Worm (Caenorhabditis elegans) whole organism, mixed stage, embryonic: ENCODE measurements around the gene gpa-13.

Experiments used
- M03D4.4 ChIP-seq: sonication (generic microtip); optimal IDR thresholded peaks from 2 replicates; lab custom pipeline; 2017; ENCODE audit warnings: mild to moderate bottlenecking, missing genetic modification characterization, missing compliant biosample characterization
- blmp-1 ChIP-seq: fragments of 150-350 bp; optimal IDR thresholded peaks from 2 replicates; lab custom pipeline; 2014; ENCODE audit warnings: missing biosample characterization, missing genetic modification characterization
- ceh-39 ChIP-seq: fragments of 150-350 bp; optimal IDR thresholded peaks from 2 replicates; lab custom pipeline; 2014; ENCODE audit warnings: missing biosample characterization, missing genetic modification characterization
- ceh-43 ChIP-seq: fragments of 200-800 bp; sonication (Bioruptor generic); optimal IDR thresholded peaks from 2 replicates; lab custom pipeline; 2018; ENCODE audit warnings: mild to moderate bottlenecking, missing genetic modification characterization, moderate library complexity, missing compliant biosample characterization
- ceh-83 ChIP-seq: fragments of 200-800 bp; sonication (Bioruptor generic); optimal IDR thresholded peaks from 2 replicates; lab custom pipeline; 2018; ENCODE audit warnings: mild to moderate bottlenecking, missing genetic modification characterization, missing compliant biosample characterization
- ces-1 ChIP-seq: fragments of 150-350 bp; optimal IDR thresholded peaks from 2 replicates; lab custom pipeline; 2014; ENCODE audit warnings: missing biosample characterization, missing genetic modification reagents, missing genetic modification characterization
- cnd-1 ChIP-seq: fragments of 200-800 bp; sonication (Bioruptor generic); optimal IDR thresholded peaks from 2 replicates; lab custom pipeline; 2018; ENCODE audit warnings: mild to moderate bottlenecking, missing genetic modification characterization, missing compliant biosample characterization
- drap-1 ChIP-seq: fragments of 200-800 bp; sonication (Bioruptor generic); optimal IDR thresholded peaks from 3 replicates; lab custom pipeline; 2018; ENCODE audit warnings: mild to moderate bottlenecking, missing genetic modification characterization, missing compliant biosample characterization
- elt-1 ChIP-seq: sonication (generic microtip); optimal IDR thresholded peaks from 2 replicates; lab custom pipeline; 2017; ENCODE audit warnings: missing genetic modification characterization, mild to moderate bottlenecking, missing compliant biosample characterization, antibody characterized with exemption, moderate library complexity, borderline replicate concordance; ENCODE audit not compliant: insufficient read depth
- elt-3 ChIP-seq: fragments of 150-350 bp; optimal IDR thresholded peaks from 2 replicates; lab custom pipeline; 2014; ENCODE audit warnings: missing biosample characterization, missing genetic modification characterization
- flh-1 ChIP-seq: fragments of 200-800 bp; sonication (Bioruptor generic); optimal IDR thresholded peaks from 2 replicates; lab custom pipeline; 2018; ENCODE audit warnings: mild to moderate bottlenecking, missing genetic modification characterization, moderate library complexity, missing compliant biosample characterization
- ham-2 ChIP-seq: fragments of 200-800 bp; sonication (Bioruptor generic); optimal IDR thresholded peaks from 2 replicates; lab custom pipeline; 2018; ENCODE audit warnings: mild to moderate bottlenecking, missing genetic modification characterization, missing compliant biosample characterization
- hlh-1 ChIP-seq: fragments of 150-350 bp; optimal IDR thresholded peaks from 2 replicates; lab custom pipeline; 2014; ENCODE audit warnings: missing biosample characterization, missing genetic modification reagents, missing genetic modification characterization
- lin-13 ChIP-seq: fragments of 150-350 bp; optimal IDR thresholded peaks from 2 replicates; lab custom pipeline; 2014; ENCODE audit warnings: missing biosample characterization, missing genetic modification characterization
- lin-32 ChIP-seq: fragments of 200-800 bp; sonication (Bioruptor generic); optimal IDR thresholded peaks from 2 replicates; lab custom pipeline; 2018; ENCODE audit warnings: mild to moderate bottlenecking, missing genetic modification characterization, missing compliant biosample characterization
- lsy-2 ChIP-seq: fragments of 150-350 bp; optimal IDR thresholded peaks from 2 replicates; lab custom pipeline; 2014; ENCODE audit warnings: missing biosample characterization, missing genetic modification characterization
- mab-5 ChIP-seq: fragments of 150-350 bp; optimal IDR thresholded peaks from 2 replicates; lab custom pipeline; 2014; ENCODE audit warnings: missing biosample characterization, missing genetic modification characterization
- mep-1 ChIP-seq: fragments of 150-350 bp; optimal IDR thresholded peaks from 2 replicates; lab custom pipeline; 2017; ENCODE audit warnings: missing biosample characterization, missing genetic modification reagents, missing genetic modification characterization, inconsistent platforms
- mls-2 ChIP-seq: sonication (generic microtip); optimal IDR thresholded peaks from 2 replicates; lab custom pipeline; 2016; ENCODE audit warnings: mild to moderate bottlenecking, missing genetic modification characterization, moderate library complexity, missing compliant biosample characterization
- nhr-12 ChIP-seq: fragments of 150-350 bp; optimal IDR thresholded peaks from 2 replicates; lab custom pipeline; 2014; ENCODE audit warnings: missing biosample characterization, missing genetic modification characterization
- nhr-2 ChIP-seq: fragments of 150-350 bp; optimal IDR thresholded peaks from 2 replicates; lab custom pipeline; 2014; ENCODE audit warnings: missing biosample characterization, missing genetic modification characterization
- nhr-237 ChIP-seq: fragments of 150-350 bp; optimal IDR thresholded peaks from 2 replicates; lab custom pipeline; 2014; ENCODE audit warnings: missing biosample characterization, missing genetic modification characterization
- nhr-28 ChIP-seq: fragments of 150-350 bp; optimal IDR thresholded peaks from 2 replicates; lab custom pipeline; 2014; ENCODE audit warnings: missing biosample characterization, missing genetic modification characterization
- nhr-76 ChIP-seq: sonication (generic microtip); optimal IDR thresholded peaks from 2 replicates; lab custom pipeline; 2017; ENCODE audit warnings: missing biosample characterization, missing genetic modification characterization
- pha-4 ChIP-seq: fragments of 150-350 bp; optimal IDR thresholded peaks from 2 replicates; lab custom pipeline; 2018; ENCODE audit warnings: missing biosample characterization, missing genetic modification reagents, missing genetic modification characterization
- sem-2 ChIP-seq: fragments of 200-800 bp; sonication (Bioruptor generic); optimal IDR thresholded peaks from 2 replicates; lab custom pipeline; 2018; ENCODE audit warnings: mild to moderate bottlenecking, missing genetic modification characterization, missing compliant biosample characterization
- snpc-4 ChIP-seq: fragments of 150-350 bp; optimal IDR thresholded peaks from 2 replicates; lab custom pipeline; 2014; ENCODE audit warnings: missing biosample characterization, missing genetic modification characterization
- sptf-1 ChIP-seq: sonication (generic microtip); optimal IDR thresholded peaks from 2 replicates; lab custom pipeline; 2017; ENCODE audit warnings: mild to moderate bottlenecking, missing genetic modification characterization, moderate library complexity, missing compliant biosample characterization
- tbx-8 ChIP-seq: fragments of 200-800 bp; sonication (Bioruptor generic); optimal IDR thresholded peaks from 2 replicates; lab custom pipeline; 2018; ENCODE audit warnings: mild to moderate bottlenecking, missing genetic modification characterization, moderate library complexity, missing compliant biosample characterization
- unc-120 ChIP-seq: sonication (generic microtip); optimal IDR thresholded peaks from 2 replicates; lab custom pipeline; 2017; ENCODE audit warnings: missing genetic modification characterization, missing compliant biosample characterization; ENCODE audit not compliant: poor library complexity, severe bottlenecking
- unc-39 ChIP-seq: fragments of 150-350 bp; optimal IDR thresholded peaks from 2 replicates; lab custom pipeline; 2014; ENCODE audit warnings: missing biosample characterization, missing genetic modification characterization
- unc-62 ChIP-seq: fragments of 150-350 bp; optimal IDR thresholded peaks from 2 replicates; lab custom pipeline; 2014; ENCODE audit warnings: missing biosample characterization, missing genetic modification reagents, missing genetic modification characterization
- zip-8 ChIP-seq: fragments of 150-350 bp; optimal IDR thresholded peaks from 2 replicates; lab custom pipeline; 2014; ENCODE audit warnings: missing biosample characterization, missing genetic modification characterization
- ztf-11 ChIP-seq: fragments of 150-350 bp; optimal IDR thresholded peaks from 2 replicates; lab custom pipeline; 2014; ENCODE audit warnings: missing biosample characterization, missing genetic modification characterization

The gpa-13 gene

DNA sequence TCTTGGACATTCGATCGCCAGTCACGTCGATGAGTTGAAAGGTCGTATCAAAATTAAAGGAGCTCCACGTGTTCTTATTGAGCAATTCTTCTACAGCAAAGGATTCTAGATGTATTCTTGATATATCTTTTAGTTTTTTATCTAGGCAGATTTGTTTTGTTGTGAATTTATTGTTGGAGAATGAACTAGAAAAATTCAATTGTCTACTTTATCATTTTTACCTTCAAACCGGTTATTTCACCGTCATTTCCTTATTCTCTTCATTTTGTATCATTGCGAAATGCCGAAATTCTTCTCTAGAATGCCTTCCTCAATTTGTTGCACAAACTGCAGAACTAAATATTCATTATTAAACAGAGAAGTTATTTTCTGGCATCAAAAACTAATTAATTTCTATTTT, 25.5 kb downstream of the gpa-13 start, which contains the start of gene R11D1.10:
Gene R11D1.10, plus strand, starts transcription at position 301 of the 400 bp plus-strand sequence.
- TF ChIP-seq sptf-1 (tag; lab: Kevin White, UChicago) (no peak), nhr-12 (tag; lab: Kevin White, UChicago) (no peak), nhr-2 (tag; lab: Kevin White, UChicago) (no peak), unc-62 (GFP tag; lab: Kevin White, UChicago) (no peak), tbx-8 (GFP tag; lab: Kevin White, UChicago) (no peak), lin-13 (no peak), cnd-1 (tag; lab: Kevin White, UChicago) (no peak), flh-1 (GFP tag; lab: Kevin White, UChicago) (no peak), mab-5 (tag; lab: Kevin White, UChicago) (no peak), nhr-237 (no peak), drap-1 (GFP tag; lab: Kevin White, UChicago) (no peak), ceh-39 (no peak), pha-4 (tag; lab: Kevin White, UChicago) (no peak), M03D4.4 (tag; lab: Kevin White, UChicago) (no peak), ces-1 (GFP tag; lab: Kevin White, UChicago) (no peak), lsy-2 (tag; lab: Kevin White, UChicago) (no peak), lin-32 (GFP tag; lab: Kevin White, UChicago) (no peak), snpc-4 (tag; lab: Kevin White, UChicago) (no peak), elt-3 (no peak)

DNA sequence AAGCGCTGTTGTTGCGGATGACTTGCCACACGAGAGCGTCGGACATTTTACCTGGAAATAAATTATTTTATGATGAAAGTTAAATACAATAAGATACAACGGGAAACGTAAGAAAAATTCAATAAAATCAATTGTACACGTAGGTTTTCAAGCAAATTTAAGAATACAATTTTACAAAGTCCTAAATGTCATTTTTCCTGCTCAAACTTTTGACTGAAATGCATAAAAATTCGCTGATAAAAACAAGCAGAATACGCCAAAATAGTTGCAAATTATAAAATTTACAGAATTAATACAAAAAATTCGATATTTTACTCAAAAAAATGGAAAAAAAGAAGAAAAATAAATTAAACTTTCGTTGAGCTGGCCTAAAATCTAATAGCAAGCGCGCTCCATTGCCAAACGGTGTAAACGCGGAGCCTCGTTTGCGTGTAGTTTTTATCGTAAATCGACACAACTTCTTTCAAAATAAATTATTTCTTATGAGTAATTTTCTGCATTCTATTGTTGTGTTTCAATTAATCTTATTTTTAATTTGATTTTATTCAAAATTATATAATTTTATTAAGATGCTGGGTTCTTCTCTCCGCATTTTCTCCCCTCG, 26.6 kb downstream of the gpa-13 start, which contains the start of the genes rpl-28 and mrpl-49:
Gene rpl-28, minus strand, starts transcription at position 51 of the 604 bp plus-strand sequence.
Gene mrpl-49, plus strand, starts transcription at position 570 of the 604 bp plus-strand sequence.
- TF ChIP-seq ceh-39: peak; percentile 75
- peak; percentile 34 for TF ChIP-seq mab-5 (tag; lab: Kevin White, UChicago)
- TF ChIP-seq blmp-1 (tag; lab: Kevin White, UChicago): no peak
- peak; percentile 16 for TF ChIP-seq unc-62 (GFP tag; lab: Kevin White, UChicago)
- TF ChIP-seq lin-13: peak; percentile 86
- TF ChIP-seq ces-1 (GFP tag; lab: Kevin White, UChicago): peak; percentile 81
- TF ChIP-seq elt-1: no peak
- peak; percentile 89 for TF ChIP-seq nhr-237
- peak; percentile 87 for TF ChIP-seq lsy-2 (tag; lab: Kevin White, UChicago)
- TF ChIP-seq ceh-83 (GFP tag; lab: Kevin White, UChicago): no peak
- peak; percentile 53 for TF ChIP-seq hlh-1 (tag; lab: Kevin White, UChicago)
- peak; percentile 77 for TF ChIP-seq mep-1
- TF ChIP-seq flh-1 (GFP tag; lab: Kevin White, UChicago): no peak
- no peak for TF ChIP-seq zip-8 (tag; lab: Kevin White, UChicago)
- no peak for TF ChIP-seq tbx-8 (GFP tag; lab: Kevin White, UChicago)
- peak; percentile 77 for TF ChIP-seq pha-4 (tag; lab: Kevin White, UChicago)
- peak; percentile 28 for TF ChIP-seq cnd-1 (tag; lab: Kevin White, UChicago)
- peak; percentile 53 for TF ChIP-seq nhr-2 (tag; lab: Kevin White, UChicago)
- TF ChIP-seq, all 35 proteins: peak for 12

DNA sequence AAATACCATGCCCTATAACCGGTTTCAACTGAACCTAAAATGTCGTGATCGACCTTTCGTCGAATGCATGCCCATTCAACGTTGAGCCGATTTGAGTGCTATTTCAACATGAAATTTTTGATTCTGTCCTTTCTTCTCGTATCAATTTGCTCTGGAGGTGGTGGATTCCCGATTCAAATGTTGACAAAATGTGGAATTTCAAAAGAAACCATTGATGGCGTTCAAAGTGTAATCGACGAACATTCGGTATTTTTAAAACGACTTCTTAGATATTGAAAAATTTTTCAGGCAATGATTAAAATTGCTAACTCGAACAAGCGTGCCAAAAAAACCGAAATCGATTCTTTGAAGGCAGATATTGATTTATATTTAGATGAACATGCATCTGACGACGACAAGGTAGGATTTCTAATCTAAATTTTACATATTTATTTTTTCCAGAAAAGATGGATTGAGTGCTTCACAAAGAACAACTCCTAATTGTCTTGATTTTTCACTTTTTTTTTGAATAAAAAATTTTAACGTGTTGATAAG, 27.6 kb downstream of the gpa-13 start, which contains the start of gene R11D1.13:
Gene R11D1.13, plus strand, starts transcription at position 51 of the 534 bp plus-strand sequence.
- TF ChIP-seq ham-2 (GFP tag; lab: Kevin White, UChicago) (no peak), nhr-237 (no peak), mls-2 (tag; lab: Kevin White, UChicago) (no peak), sem-2 (no peak), hlh-1 (tag; lab: Kevin White, UChicago) (no peak), snpc-4 (tag; lab: Kevin White, UChicago) (no peak), ces-1 (GFP tag; lab: Kevin White, UChicago) (no peak), blmp-1 (tag; lab: Kevin White, UChicago) (no peak), nhr-12 (tag; lab: Kevin White, UChicago) (no peak)

DNA sequence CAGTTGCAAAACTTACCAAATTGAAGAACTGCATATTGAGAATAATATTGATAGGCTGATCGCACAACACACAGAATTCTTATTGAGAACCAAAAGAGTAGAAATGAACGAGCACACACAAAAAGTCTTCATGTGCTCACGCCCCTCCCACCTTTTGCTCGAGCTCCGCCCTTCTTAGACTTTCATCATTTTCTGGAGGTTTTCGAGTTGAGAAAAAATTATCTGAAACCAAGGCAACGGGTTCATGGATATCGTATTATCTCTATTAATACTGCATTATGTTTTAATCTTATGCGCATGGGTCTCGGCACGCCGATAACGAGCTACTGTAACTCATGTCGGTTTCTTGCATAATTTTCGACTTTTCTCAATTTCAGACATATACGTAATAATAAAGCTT, 28.8 kb downstream of the gpa-13 start, which contains the start of gene R11D1.12:
Gene R11D1.12, minus strand, starts transcription at position 101 of the 400 bp plus-strand sequence.
- TF ChIP-seq unc-39 (tag; lab: Kevin White, UChicago): no peak

DNA sequence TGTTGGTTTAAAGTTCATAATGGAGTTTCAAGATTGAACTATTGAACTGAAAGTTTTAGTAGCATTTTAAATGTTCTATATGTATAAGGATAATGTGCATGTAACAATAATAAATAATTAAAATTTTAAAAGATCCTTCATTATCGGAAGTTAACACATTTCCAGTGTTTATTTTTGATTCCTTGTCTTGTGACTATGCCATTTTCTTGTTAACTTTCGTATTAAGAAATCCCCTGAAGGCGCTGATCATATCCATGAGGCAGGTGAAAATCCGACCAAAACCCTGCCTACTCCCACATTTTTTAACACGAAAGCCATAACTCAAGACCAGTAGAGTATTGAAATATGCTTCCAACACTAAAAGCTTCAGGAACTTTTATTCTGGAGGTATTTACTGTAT, 35.0 kb downstream of the gpa-13 start, which contains the start of gene R11D1.7:
Gene R11D1.7, plus strand, starts transcription at position 301 of the 400 bp plus-strand sequence.
- TF ChIP-seq mls-2 (tag; lab: Kevin White, UChicago): no peak
- TF ChIP-seq pha-4 (tag; lab: Kevin White, UChicago): no peak
- TF ChIP-seq lin-13: no peak
- no peak for TF ChIP-seq mab-5 (tag; lab: Kevin White, UChicago)
- no peak for TF ChIP-seq ztf-11 (tag; lab: Kevin White, UChicago)
- TF ChIP-seq unc-120 (tag; lab: Kevin White, UChicago): no peak
- no peak for TF ChIP-seq M03D4.4 (tag; lab: Kevin White, UChicago)
- TF ChIP-seq elt-3: no peak
- TF ChIP-seq sptf-1 (tag; lab: Kevin White, UChicago): no peak
- TF ChIP-seq nhr-76 (tag; lab: Kevin White, UChicago): no peak
- TF ChIP-seq ceh-43: no peak
- TF ChIP-seq nhr-237: no peak
- no peak for TF ChIP-seq elt-1
- TF ChIP-seq flh-1 (GFP tag; lab: Kevin White, UChicago): no peak
- no peak for TF ChIP-seq hlh-1 (tag; lab: Kevin White, UChicago)
- TF ChIP-seq nhr-28: no peak
- no peak for TF ChIP-seq ces-1 (GFP tag; lab: Kevin White, UChicago)
- no peak for TF ChIP-seq ceh-83 (GFP tag; lab: Kevin White, UChicago)
- no peak for TF ChIP-seq drap-1 (GFP tag; lab: Kevin White, UChicago)
- TF ChIP-seq sem-2: no peak
- TF ChIP-seq, all 35 proteins: peak for 0
